Fruit fly (Drosophila melanogaster) whole organism, prepupa: ENCODE results near the gene slow.
A peak's percentile ranks its signal among the peaks of the same experiment; 100 is the strongest.

Experiments
- Blimp-1 ChIP-seq: fragments of 200-800 bp; sonication (Bioruptor generic); optimal IDR thresholded peaks from 3 replicates; lab custom pipeline; 2017; ENCODE audit warnings: missing biosample characterization, missing genetic modification characterization, mild to moderate bottlenecking, moderate library complexity, missing genetic modification reagents
- CG11294 ChIP-seq: fragments of 200-800 bp; sonication (Bioruptor generic); IDR thresholded peaks from 2 replicates; pipeline ENCODE4 v1.3.6; 2022; ENCODE audit warnings: missing biosample characterization, missing genetic modification characterization
- CG11902 ChIP-seq: fragments of 200-800 bp; sonication (Bioruptor generic); optimal IDR thresholded peaks from 3 replicates; lab custom pipeline; 2016; ENCODE audit warnings: missing biosample characterization, missing genetic modification characterization
- CG15336 ChIP-seq: fragments of 200-800 bp; sonication (Bioruptor generic); IDR thresholded peaks from 2 replicates; pipeline ENCODE4 v1.3.6; 2022; ENCODE audit warnings: missing biosample characterization, missing genetic modification characterization
- CG16779 ChIP-seq: fragments of 200-800 bp; sonication (Bioruptor generic); optimal IDR thresholded peaks from 3 replicates; lab custom pipeline; 2017; ENCODE audit warnings: missing biosample characterization, mild to moderate bottlenecking, missing genetic modification characterization
- CG31627 ChIP-seq: fragments of 200-800 bp; sonication (Bioruptor generic); optimal IDR thresholded peaks from 3 replicates; lab custom pipeline; 2016; ENCODE audit warnings: missing biosample characterization, missing genetic modification characterization
- CG34406 ChIP-seq: fragments of 200-800 bp; sonication (Bioruptor generic); optimal IDR thresholded peaks from 3 replicates; lab custom pipeline; 2016; ENCODE audit warnings: missing biosample characterization, missing genetic modification characterization
- CG3919 ChIP-seq: fragments of 200-800 bp; sonication (Bioruptor generic); optimal IDR thresholded peaks from 3 replicates; lab custom pipeline; 2016; ENCODE audit warnings: missing biosample characterization, missing genetic modification characterization
- CG4318 ChIP-seq: fragments of 200-800 bp; sonication (Bioruptor generic); optimal IDR thresholded peaks from 3 replicates; lab custom pipeline; 2017; ENCODE audit warnings: missing biosample characterization, mild to moderate bottlenecking, missing genetic modification characterization
- CG6163 ChIP-seq: fragments of 200-800 bp; sonication (Bioruptor generic); IDR thresholded peaks from 3 replicates; pipeline ENCODE4 v1.3.6; 2022; ENCODE audit warnings: missing biosample characterization, missing genetic modification characterization
- CG6276 ChIP-seq: fragments of 200-800 bp; sonication (Bioruptor generic); optimal IDR thresholded peaks from 2 replicates; lab custom pipeline; 2017; ENCODE audit warnings: missing biosample characterization, mild to moderate bottlenecking, missing genetic modification characterization
- CG6808 ChIP-seq: fragments of 200-800 bp; sonication (Bioruptor generic); optimal IDR thresholded peaks from 3 replicates; lab custom pipeline; 2017; ENCODE audit warnings: missing biosample characterization, missing genetic modification characterization, mild to moderate bottlenecking, moderate library complexity, missing genetic modification reagents
- CG6854 ChIP-seq: fragments of 200-800 bp; sonication (Bioruptor generic); optimal IDR thresholded peaks from 2 replicates; lab custom pipeline; 2017; ENCODE audit warnings: missing biosample characterization, mild to moderate bottlenecking, missing genetic modification characterization
- CG7368 ChIP-seq: fragments of 200-800 bp; sonication (Bioruptor generic); optimal IDR thresholded peaks from 3 replicates; lab custom pipeline; 2016; ENCODE audit warnings: missing biosample characterization, missing genetic modification characterization
- CG8119 ChIP-seq: fragments of 200-800 bp; sonication (Bioruptor generic); IDR thresholded peaks from 3 replicates; pipeline ENCODE4 v1.3.6; 2022; ENCODE audit warnings: missing biosample characterization, missing genetic modification characterization
- CG8319 ChIP-seq: fragments of 200-800 bp; sonication (Bioruptor generic); optimal IDR thresholded peaks from 3 replicates; lab custom pipeline; 2016; ENCODE audit warnings: missing biosample characterization, missing genetic modification characterization
- CG8632 ChIP-seq: fragments of 200-800 bp; sonication (Bioruptor generic); optimal IDR thresholded peaks from 3 replicates; lab custom pipeline; 2016; ENCODE audit warnings: missing biosample characterization, missing genetic modification characterization
- Eip75B ChIP-seq: fragments of 200-800 bp; sonication (Bioruptor generic); optimal IDR thresholded peaks from 3 replicates; lab custom pipeline; 2016; ENCODE audit warnings: missing biosample characterization, missing genetic modification characterization
- Eip78C ChIP-seq: fragments of 200-800 bp; sonication (Bioruptor generic); peaks from one replicate; lab custom pipeline; 2016; ENCODE audit warnings: missing biosample characterization, missing genetic modification characterization
- Gug ChIP-seq: fragments of 200-800 bp; sonication (Bioruptor generic); IDR thresholded peaks from 2 replicates; pipeline ENCODE4 v1.3.6; 2022; ENCODE audit warnings: missing biosample characterization, missing genetic modification characterization
- Hr4 ChIP-seq: fragments of 200-800 bp; sonication (Bioruptor generic); optimal IDR thresholded peaks from 3 replicates; lab custom pipeline; 2016; ENCODE audit warnings: missing biosample characterization, missing genetic modification characterization
- Lpt ChIP-seq: fragments of 200-800 bp; sonication (Bioruptor generic); optimal IDR thresholded peaks from 3 replicates; lab custom pipeline; 2016; ENCODE audit warnings: missing biosample characterization, missing genetic modification characterization
- Met ChIP-seq: fragments of 200-800 bp; sonication (Bioruptor generic); optimal IDR thresholded peaks from 3 replicates; lab custom pipeline; 2016; ENCODE audit warnings: missing biosample characterization, missing genetic modification characterization
- OdsH ChIP-seq: fragments of 200-800 bp; sonication (Bioruptor generic); optimal IDR thresholded peaks from 3 replicates; lab custom pipeline; 2016; ENCODE audit warnings: missing biosample characterization, missing genetic modification characterization
- Smox ChIP-seq: fragments of 200-800 bp; sonication (Bioruptor generic); optimal IDR thresholded peaks from 3 replicates; lab custom pipeline; 2016; ENCODE audit warnings: missing biosample characterization, missing genetic modification characterization
- Sox14 ChIP-seq: fragments of 200-800 bp; sonication (Bioruptor generic); optimal IDR thresholded peaks from 3 replicates; lab custom pipeline; 2016; ENCODE audit warnings: missing biosample characterization, missing genetic modification characterization
- acj6 ChIP-seq: fragments of 200-800 bp; sonication (Bioruptor generic); optimal IDR thresholded peaks from 3 replicates; lab custom pipeline; 2016; ENCODE audit warnings: missing biosample characterization, missing genetic modification characterization
- cyc ChIP-seq: fragments of 200-800 bp; sonication (Bioruptor generic); optimal IDR thresholded peaks from 3 replicates; lab custom pipeline; 2016; ENCODE audit warnings: missing biosample characterization, missing genetic modification characterization
- dac ChIP-seq: fragments of 200-800 bp; sonication (Bioruptor generic); optimal IDR thresholded peaks from 2 replicates; lab custom pipeline; 2017; ENCODE audit warnings: missing biosample characterization, mild to moderate bottlenecking, missing genetic modification characterization
- eg ChIP-seq: fragments of 200-800 bp; sonication (Bioruptor generic); IDR thresholded peaks from 3 replicates; pipeline ENCODE4 v1.3.6; 2022; ENCODE audit warnings: missing biosample characterization, missing genetic modification characterization
- esn ChIP-seq: fragments of 200-800 bp; sonication (Bioruptor generic); optimal IDR thresholded peaks from 2 replicates; lab custom pipeline; 2016; ENCODE audit warnings: missing biosample characterization, mild to moderate bottlenecking, missing genetic modification characterization, moderate library complexity
- fd59A ChIP-seq: fragments of 200-800 bp; sonication (Bioruptor generic); optimal IDR thresholded peaks from 2 replicates; lab custom pipeline; 2017; ENCODE audit warnings: missing biosample characterization, mild to moderate bottlenecking, missing genetic modification characterization, missing genetic modification reagents
- fd85E ChIP-seq: fragments of 200-800 bp; sonication (Bioruptor generic); optimal IDR thresholded peaks from 3 replicates; lab custom pipeline; 2016; ENCODE audit warnings: missing biosample characterization, missing genetic modification characterization
- fkh ChIP-seq: fragments of 200-800 bp; sonication (Bioruptor generic); optimal IDR thresholded peaks from 3 replicates; lab custom pipeline; 2017; ENCODE audit warnings: missing biosample characterization, mild to moderate bottlenecking, missing genetic modification characterization, moderate library complexity
- lz ChIP-seq: fragments of 200-800 bp; sonication (Bioruptor generic); optimal IDR thresholded peaks from 3 replicates; lab custom pipeline; 2016; ENCODE audit warnings: missing biosample characterization, missing genetic modification characterization
- salr ChIP-seq, 2 experiments: fragments of 200-800 bp; sonication (Bioruptor generic); optimal IDR thresholded peaks; 3 replicates each; lab custom pipeline; 2016 to 2018; ENCODE audit warnings: missing biosample characterization in 2 of 2, missing genetic modification characterization in 2 of 2, mild to moderate bottlenecking in 1 of 2
- ss ChIP-seq, 2 experiments: fragments of 200-800 bp; sonication (Bioruptor generic); optimal IDR thresholded peaks; 2 replicates in 1 of 2; 3 replicates in 1 of 2; lab custom pipeline; 2017 to 2018; ENCODE audit warnings: mild to moderate bottlenecking in 2 of 2, missing biosample characterization in 2 of 2, missing genetic modification characterization in 2 of 2, moderate library complexity in 1 of 2
- svp ChIP-seq: fragments of 200-800 bp; sonication (Bioruptor generic); peaks from one replicate; lab custom pipeline; 2016; ENCODE audit warnings: missing biosample characterization, missing genetic modification characterization
- topi ChIP-seq: fragments of 200-800 bp; sonication (Bioruptor generic); optimal IDR thresholded peaks from 3 replicates; lab custom pipeline; 2016; ENCODE audit warnings: missing biosample characterization, missing genetic modification characterization

Gene slow

DNA sequence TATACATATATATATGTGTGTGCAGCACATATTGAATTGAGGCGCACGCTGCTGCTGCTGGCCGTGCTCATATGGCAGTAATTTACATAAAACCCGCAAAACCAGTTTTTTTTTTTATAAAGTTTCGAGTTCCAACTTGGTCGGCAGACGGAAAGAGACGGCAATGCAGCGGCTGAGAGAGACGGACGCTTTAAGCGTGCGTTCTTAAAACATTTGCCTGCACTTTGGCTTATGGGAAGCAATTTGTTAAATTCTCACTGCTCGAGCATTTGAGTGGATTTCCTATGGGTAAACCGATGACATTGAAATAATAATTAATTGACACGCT lies 23.9 kb upstream of the slow start:
- TF ChIP-seq fd85E (no peak), CG6854 (GFP tag; lab: Kevin White, UChicago) (peak; percentile 12), CG6163 (0 out of 3 replicates have a peak, but pooled peaks have one; percentile 16), Gug (GFP tag; lab: Robert Waterston, UW) (no peak), CG6808 (no peak), OdsH (no peak), esn (GFP tag; lab: Kevin White, UChicago) (no peak), CG8632 (GFP tag; lab: Kevin White, UChicago) (no peak), Eip75B (GFP tag; lab: Kevin White, UChicago) (no peak), fkh (GFP tag; lab: Kevin White, UChicago) (peak; percentile 20), Smox (no peak), CG6276 (GFP tag; lab: Kevin White, UChicago) (no peak), CG15336 (GFP tag; lab: Robert Waterston, UW) (no peak; the same call in 1 of the 2 replicates), CG11294 (GFP tag; lab: Robert Waterston, UW) (no peak), fd59A (GFP tag; lab: Kevin White, UChicago) (no peak), Met (no peak), ss (GFP tag; optimal IDR thresholded peaks at IDR 0.05; lab: Kevin White, UChicago) (peak in 1 of 2 experiments; percentile 15), Lpt (GFP tag; lab: Kevin White, UChicago) (no peak), CG3919 (GFP tag; lab: Kevin White, UChicago) (no peak), Eip78C (GFP tag; lab: Kevin White, UChicago) (peak; percentile 52), acj6 (no peak), CG16779 (no peak)

dm6 chr3L:4362937-4363336 lies 21.3 kb upstream of the slow start:
- TF ChIP-seq dac (GFP tag; lab: Kevin White, UChicago) = no peak
- no peak for TF ChIP-seq CG15336 (GFP tag; lab: Robert Waterston, UW)
- no peak for TF ChIP-seq cyc (GFP tag; lab: Kevin White, UChicago)
- TF ChIP-seq CG3919 (GFP tag; lab: Kevin White, UChicago) = no peak
- TF ChIP-seq, all 60 proteins: peak for 0

DNA sequence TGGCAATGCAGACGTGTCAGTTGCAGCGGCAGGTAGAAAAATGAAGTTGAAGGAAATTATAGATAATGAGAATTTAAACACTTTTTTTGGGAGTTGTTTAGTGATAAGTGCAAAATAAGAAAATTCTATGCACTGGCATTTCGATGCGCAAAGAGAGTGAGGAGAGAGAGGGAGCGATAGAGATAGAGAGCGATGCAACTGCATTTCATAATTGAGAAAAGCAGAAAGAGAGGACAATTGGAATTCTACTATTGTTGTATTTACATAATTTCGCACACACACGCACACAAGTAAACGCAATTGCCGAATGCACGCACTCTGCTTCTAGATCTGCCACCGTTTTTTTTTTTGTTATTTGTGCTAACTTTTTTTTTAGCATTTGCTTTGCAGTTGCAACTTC lies 20.8 kb upstream of the slow start:
- TF ChIP-seq CG4318 (GFP tag; lab: Kevin White, UChicago) (no peak), Eip78C (GFP tag; lab: Kevin White, UChicago) (peak; percentile 8), CG8119 (GFP tag; lab: Robert Waterston, UW) (0 out of 3 replicates have a peak, but pooled peaks have one; percentile 19), CG34406 (no peak), lz (GFP tag; lab: Kevin White, UChicago) (no peak), CG7368 (GFP tag; lab: Kevin White, UChicago) (no peak), topi (GFP tag; lab: Kevin White, UChicago) (no peak), dac (GFP tag; lab: Kevin White, UChicago) (no peak), svp (GFP tag; lab: Kevin White, UChicago) (no peak), salr (GFP tag; optimal IDR thresholded peaks at IDR 0.05; lab: Kevin White, UChicago) (peak in 1 of 2 experiments; percentile 33), Gug (GFP tag; lab: Robert Waterston, UW) (no peak), eg (no peak), CG11902 (GFP tag; lab: Kevin White, UChicago) (no peak), CG16779 (no peak), Blimp-1 (GFP tag; lab: Kevin White, UChicago) (no peak), Sox14 (GFP tag; lab: Kevin White, UChicago) (no peak), CG8319 (no peak), Hr4 (no peak), CG6854 (GFP tag; lab: Kevin White, UChicago) (no peak), CG31627 (GFP tag; lab: Kevin White, UChicago) (no peak)
